Fruit fly (Drosophila melanogaster): ENCODE data around the gene CG13786.

Gene CG13786

DNA sequence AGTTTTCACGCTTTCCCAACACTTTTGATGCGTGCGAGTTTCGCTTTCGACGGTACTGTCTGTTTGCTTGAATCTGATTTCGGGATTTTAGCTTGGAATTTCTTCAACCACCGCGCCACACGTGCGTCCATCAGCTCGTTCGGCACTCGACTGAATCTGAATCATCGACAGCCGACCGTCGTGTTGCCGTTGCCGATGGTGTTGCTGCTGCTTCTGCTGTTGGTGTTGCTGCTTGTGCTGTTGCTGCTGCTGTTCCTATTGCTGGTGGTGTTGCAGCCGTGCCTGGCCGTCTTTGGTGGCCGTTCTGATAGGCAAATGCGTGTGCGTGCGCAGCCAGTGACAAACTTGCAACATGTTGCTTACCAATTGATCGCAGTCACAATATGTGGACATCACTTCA lies 24.2 kb upstream of the CG13786 start, which contains the start of gene Wnt4:
Wnt4 (minus strand) TSS at position 155 of the 400 bp plus-strand sequence.
- no peak for TF ChIP-seq CG17801 (GFP tag; optimal IDR thresholded peaks at IDR 0.05; ENCODE audit: partially characterized antibody)

DNA sequence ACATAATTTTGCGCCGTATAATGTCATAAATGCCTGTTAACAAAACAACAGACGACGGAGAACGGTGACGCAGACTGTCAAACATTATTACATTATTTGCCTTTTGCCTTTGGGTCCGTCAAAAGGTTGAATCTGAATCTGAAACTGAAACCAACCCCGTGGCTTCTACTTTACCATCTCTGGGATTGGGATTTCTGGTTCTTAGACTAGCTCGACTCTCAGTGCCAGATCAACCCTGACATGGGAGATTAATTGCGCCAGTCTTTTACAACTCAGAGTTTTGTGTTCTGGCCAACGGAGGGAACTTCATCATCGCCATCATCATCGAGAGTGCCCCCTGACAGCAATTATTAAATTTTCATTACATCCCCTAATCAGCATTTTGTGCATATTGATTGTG lies 19.7 kb upstream of the CG13786 start:
- TF ChIP-seq CG17801 (GFP tag; optimal IDR thresholded peaks at IDR 0.05; ENCODE audit: partially characterized antibody), result no peak

DNA sequence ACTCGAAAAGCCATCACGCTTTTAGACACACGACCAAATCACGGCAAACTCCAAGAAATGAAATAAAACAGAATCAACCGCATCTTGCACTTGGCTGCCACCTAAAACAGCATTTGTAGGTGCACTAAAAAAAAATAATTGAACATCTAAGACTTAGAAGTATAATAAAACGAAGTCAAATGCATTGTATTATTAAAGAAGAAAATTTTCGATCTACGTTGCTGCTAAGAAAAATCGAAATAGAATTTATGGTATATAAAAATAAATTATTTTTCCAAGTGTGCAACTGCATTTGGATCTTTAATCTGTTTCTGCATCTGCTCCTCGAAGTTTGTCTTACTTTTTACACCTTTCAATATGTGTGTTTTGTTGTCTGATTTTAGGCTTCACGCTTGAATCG lies 17.5 kb upstream of the CG13786 start:
- TF ChIP-seq CG17801 (GFP tag; optimal IDR thresholded peaks at IDR 0.05; ENCODE audit: partially characterized antibody), result no peak

DNA sequence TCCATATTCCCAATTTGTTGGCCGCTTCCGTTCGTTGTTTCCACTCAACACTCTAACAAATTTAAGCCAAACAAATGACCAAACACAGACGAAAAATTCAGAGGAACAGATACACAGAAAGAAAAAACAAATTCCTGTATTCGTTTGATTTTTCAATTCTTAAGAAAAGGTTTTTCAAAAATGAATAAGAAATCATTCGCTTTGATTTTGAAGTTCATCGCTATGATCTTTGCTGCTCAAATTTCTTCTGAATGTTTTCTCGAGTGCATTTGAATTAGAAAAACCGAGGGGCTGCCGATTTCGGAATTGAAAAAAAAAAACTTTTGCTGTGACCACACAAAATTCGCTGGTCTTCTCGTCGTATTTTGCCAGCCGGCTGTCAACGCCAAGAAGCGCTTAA lies 13.2 kb upstream of the CG13786 start:
- TF ChIP-seq CG17801 (GFP tag; optimal IDR thresholded peaks at IDR 0.05; ENCODE audit: partially characterized antibody), result no peak

DNA sequence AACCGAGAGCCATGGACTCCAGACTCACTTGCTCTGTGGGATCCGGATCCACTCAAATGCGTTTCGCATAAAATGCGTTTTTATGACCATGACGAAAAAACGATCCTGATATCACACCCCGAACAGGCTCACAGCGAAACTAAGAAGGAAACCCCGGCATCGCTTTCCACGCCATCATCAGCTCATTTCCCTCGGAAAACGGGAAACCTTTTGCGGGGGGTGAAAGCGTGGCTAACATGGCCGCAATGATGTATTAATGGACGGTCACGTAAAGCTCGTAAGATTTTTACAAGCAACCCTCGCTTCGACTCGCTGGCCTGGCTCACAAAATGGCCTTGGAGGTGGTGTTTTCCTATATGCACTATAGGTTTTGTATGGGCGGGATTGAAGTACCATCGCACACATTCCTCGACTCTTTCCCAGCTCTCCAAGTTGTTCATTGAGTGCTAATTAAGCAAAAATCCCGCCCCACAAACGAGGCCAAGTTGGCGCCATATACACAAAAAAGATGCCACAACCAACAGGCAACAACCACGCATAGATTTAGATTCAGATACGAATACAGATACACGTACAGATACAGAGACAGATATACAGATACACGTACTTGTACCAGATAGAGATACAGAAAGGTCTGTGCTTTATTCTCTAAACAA lies 12.2 kb upstream of the CG13786 start:
- TF ChIP-seq CG17801 (GFP tag; optimal IDR thresholded peaks at IDR 0.05; ENCODE audit: partially characterized antibody), result no peak

DNA sequence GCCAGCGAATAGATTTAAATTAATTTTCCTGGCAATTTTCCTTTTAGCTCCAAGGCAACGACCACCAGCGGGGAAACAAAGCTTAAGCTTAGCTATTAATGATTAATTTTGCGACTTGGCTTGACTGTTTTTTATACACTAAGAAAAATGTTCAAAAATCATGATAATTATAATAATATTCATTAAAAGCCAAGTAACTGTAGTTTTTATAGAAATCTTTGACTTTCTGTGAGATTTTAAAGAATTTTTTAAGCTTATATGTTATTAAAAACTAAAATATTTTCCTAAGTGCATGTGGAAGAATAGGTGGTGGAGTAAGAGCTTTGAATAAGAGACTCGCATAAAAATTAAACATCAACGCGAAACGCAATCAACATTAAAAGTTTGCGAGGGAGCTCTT lies 11.6 kb upstream of the CG13786 start:
- TF ChIP-seq CG17801 (GFP tag; optimal IDR thresholded peaks at IDR 0.05; ENCODE audit: partially characterized antibody), result no peak

DNA sequence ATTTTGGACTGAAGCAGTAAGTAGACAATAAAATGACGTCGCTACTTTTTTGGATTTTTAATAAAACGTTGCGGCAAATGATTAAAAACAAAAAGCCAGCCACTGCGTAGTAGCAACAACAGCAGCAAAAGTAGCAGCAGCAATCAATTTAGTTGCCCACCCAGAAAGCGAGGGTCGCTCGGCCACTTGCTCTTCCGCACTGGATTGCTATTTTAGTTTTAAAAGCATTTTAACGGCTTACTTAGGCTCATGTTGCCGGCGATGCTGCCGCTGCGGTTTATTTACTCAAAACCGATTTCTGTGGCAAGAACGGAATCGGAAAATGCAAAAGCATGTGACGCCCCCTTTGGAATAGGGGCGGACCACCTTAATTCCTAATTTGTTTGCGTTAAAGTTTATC lies 9.8 kb upstream of the CG13786 start:
- no peak for TF ChIP-seq CG17801 (GFP tag; optimal IDR thresholded peaks at IDR 0.05; ENCODE audit: partially characterized antibody)

DNA sequence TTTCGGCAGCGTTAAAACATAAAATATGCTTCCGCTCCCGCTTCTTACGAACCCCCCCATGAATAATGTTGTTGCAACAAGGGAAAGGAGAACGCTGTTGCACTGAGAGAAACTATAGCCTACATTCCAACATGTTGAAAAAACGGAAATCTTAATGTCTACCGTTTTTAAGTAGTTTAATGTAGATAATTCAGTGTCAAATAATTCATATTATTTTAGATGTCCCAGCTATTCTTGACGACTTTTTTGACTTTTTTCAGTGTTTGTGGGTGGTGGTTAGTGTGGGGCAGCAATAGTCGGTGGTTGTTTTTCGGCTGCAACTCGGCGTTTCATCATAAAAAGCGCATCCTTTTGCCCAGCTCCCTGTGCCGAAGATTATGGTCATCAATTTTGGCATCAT lies 9.2 kb upstream of the CG13786 start:
- no peak for TF ChIP-seq CG17801 (GFP tag; optimal IDR thresholded peaks at IDR 0.05; ENCODE audit: partially characterized antibody)

DNA sequence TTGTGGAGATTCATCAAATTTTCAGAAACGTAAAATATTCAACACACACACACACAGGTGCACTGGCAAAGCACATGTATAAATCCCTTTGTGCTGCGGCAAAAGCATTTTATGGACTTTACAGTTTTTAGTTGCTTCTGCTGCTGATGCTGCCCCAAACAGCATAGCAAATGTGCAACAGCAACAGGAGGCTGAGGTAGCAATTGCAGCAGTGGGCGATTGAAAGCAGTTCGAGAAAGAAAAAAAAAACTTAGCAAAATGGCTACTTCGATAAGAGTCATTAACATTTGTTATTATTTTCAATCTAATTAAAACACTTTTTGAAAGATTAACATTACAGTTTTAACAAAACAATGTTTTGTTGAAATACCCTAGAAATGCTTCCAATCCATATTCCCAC lies 7.5 kb upstream of the CG13786 start:
- TF ChIP-seq CG17801 (GFP tag; optimal IDR thresholded peaks at IDR 0.05; ENCODE audit: partially characterized antibody), result no peak

DNA sequence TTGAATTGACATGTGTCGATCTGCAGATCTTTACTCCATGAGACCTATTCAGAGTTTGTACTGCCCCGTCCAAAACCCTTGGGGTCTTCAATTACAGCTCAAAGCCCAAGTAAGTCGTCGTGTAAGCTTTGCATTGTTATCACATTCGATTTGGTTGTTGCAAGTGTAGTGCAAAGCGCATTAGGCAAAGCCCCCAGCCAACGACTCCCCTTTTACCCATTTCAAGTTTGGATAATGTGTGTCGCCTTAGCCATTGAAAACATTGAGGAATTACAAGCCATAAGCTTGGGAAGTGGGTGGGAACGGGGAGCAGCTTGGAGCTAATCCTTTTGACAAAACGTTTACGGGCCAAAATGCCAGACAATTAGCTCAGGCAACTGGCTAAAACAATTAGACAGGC lies 6.7 kb upstream of the CG13786 start:
- no peak for TF ChIP-seq CG17801 (GFP tag; optimal IDR thresholded peaks at IDR 0.05; ENCODE audit: partially characterized antibody)

DNA sequence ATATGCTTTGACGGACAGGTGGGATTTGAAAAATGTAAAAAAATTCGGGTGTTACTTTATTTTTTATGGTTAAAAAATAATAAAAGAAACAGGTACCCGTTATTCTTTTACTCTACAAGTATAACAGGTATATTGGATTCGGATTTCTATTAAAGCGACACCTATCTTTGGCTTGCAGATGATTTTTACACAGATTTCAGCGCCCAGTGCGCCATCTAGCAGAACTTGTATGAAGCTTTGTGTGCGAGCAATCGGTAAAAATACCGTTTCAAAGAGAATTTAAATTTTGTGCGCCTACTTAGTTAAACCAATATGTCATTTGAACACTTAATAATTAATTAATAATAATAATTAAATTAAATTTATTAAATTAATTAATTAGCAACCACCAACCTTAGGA lies 5.3 kb upstream of the CG13786 start:
- TF ChIP-seq CG17801 (GFP tag; optimal IDR thresholded peaks at IDR 0.05; ENCODE audit: partially characterized antibody), result no peak

DNA sequence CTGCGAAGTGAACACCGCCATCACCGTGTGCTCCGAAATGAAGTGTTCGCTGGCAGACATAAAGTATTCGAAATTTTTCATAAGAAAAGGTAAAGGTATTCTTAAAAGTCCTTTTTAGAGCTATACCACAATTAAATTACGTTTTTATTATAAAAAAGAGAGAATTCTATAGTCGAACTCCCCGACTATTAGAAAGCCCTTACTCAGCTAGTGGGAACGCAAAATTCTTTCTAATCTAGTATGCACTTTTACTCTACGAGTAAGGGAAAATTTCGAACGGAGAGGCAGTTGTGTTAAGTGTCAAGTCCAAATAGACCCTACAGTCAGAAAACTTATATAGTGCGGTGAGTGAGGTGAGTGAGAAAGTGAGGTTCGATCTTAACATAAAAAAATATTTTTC lies 4.4 kb upstream of the CG13786 start, which contains the start of gene CG31909:
CG31909 (plus strand) TSS at position 301 of the 400 bp plus-strand sequence.
- TF ChIP-seq CG17801 (GFP tag; optimal IDR thresholded peaks at IDR 0.05; ENCODE audit: partially characterized antibody), result no peak

DNA sequence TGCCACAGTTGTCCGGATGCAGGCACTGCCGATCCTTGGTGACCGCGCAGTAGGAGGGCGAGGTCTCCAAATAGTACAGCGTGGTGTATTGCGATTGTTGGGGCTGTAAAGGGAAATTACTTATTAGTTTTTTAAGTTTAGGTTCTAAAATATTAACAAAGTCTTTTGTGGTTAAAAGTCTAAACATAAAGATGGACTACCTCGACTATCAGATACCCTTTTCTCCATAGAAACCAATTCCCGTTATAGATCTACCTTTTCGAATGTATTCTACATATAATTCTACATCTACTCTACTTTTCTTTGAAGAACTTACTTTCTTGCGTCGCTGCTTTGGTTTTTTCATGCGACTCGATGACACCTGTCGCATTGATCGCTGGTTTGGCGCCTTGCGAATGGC lies 3.4 kb upstream of the CG13786 start:
- no peak for TF ChIP-seq CG17801 (GFP tag; optimal IDR thresholded peaks at IDR 0.05; ENCODE audit: partially characterized antibody)

DNA sequence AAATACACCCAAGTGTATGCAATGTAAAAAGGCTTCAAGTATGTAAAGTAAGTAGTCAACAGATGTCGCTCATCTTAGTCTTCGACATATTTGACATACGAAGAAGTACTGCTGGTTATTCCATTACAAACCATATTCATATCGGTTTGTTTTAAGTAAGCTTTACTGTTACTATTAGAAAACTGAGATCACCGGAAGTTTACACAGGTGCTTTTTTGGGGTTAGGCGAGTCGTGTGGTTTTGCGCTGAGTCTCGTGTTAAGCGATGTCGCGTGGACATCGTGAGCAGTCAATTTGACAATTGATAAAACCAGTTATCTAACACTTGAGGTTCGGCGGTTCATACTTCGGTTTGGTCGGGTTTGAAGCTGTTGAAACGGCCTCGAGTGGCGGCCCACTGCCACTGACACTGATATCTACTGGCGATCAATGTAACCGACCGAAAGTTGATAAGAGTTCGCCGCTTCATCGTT lies 2.0 kb upstream of the CG13786 start:
- no peak for TF ChIP-seq CG17801 (GFP tag; optimal IDR thresholded peaks at IDR 0.05; ENCODE audit: partially characterized antibody)

DNA sequence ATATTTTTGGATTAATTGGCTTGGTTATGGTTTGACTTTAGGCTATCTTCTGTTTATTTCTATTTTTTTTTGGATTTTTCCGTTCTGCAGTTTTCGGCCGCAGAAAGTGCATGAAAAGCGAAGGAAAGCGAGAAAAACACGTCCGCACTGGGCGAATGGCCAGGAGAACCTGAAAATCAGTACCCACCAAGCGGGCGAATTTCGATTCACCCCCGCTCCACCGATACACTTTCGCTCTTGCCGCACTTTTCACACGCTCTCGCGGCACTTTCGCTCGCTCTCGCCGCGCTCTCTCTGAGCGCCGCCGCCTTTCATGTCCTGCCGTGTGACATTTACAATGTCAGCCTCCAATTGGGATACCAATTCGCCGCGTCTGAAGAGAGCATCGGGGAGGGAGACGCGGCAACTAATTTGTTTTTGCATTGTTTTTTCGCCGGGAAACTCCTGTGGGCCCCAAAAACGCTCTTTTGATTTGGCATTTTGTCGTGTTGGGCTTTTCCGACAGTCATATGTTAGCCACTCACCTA lies 3.4 kb downstream of the CG13786 start, which contains the start of gene Ndae1:
Ndae1 (minus strand) TSS at position 51 of the 527 bp plus-strand sequence.
- no peak for TF ChIP-seq CG17801 (GFP tag; optimal IDR thresholded peaks at IDR 0.05; ENCODE audit: partially characterized antibody)

DNA sequence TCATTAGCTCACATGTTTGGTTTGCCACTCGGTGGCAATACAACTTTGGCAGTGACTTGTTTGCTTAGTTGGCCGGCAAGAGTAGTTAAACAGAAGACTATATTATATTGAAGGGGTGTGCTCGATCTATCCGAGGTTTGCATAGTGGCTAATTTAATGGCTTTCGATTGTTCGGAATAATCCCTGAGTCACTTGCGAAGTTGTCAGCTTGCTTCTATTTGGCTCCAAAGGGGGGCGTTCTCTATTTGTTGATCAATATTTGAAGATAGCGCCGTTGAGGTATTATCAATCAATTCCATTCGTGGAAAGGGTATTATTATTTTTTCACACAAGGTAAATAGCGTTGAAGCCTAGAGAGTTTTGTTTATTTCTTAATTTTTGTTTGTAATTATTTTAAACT lies 4.7 kb downstream of the CG13786 start:
- no peak for TF ChIP-seq CG17801 (GFP tag; optimal IDR thresholded peaks at IDR 0.05; ENCODE audit: partially characterized antibody)
